Worm (Caenorhabditis elegans) whole organism, L1 larva: ENCODE measurements around the gene gpa-7.

Experiments used
- nhr-19 ChIP-seq: fragments of 200-800 bp; sonication (Bioruptor generic); conservative IDR thresholded peaks from 2 replicates; pipeline ENCODE4 v1.3.6; 2022; ENCODE audit warnings: missing genetic modification characterization, missing compliant biosample characterization
- nhr-28 ChIP-seq: fragments of 150-350 bp; optimal IDR thresholded peaks from 2 replicates; lab custom pipeline; 2014; ENCODE audit warnings: missing biosample characterization, missing genetic modification characterization
- rnt-1 ChIP-seq: sonication (generic microtip); optimal IDR thresholded peaks from 2 replicates; lab custom pipeline; 2016; ENCODE audit warnings: mild to moderate bottlenecking, missing genetic modification characterization, moderate library complexity, missing compliant biosample characterization

DNA sequence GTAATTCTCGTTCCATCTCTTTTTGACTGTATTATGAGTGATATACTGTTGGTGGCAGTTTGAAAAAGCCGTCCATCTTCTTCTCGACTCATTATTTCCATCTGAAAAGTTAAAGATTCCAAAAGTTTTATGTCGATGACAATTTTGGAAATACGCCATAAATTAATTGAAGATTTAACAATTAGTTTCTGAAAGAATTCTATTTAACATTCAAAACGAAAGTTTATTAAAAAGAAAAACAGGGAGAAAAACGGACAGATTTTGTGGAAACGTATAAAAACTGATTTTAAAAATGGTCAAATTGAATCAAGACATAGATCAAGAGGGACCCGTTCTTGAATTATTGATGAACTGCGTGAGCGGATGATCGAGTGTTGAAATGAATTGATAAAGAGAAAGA, 10.0 kb downstream of the gpa-7 start, which contains the start of gene R10H10.7:
- no peak for TF ChIP-seq rnt-1
- TF ChIP-seq nhr-19 (GFP tag; lab: Robert Waterston, UW), result no peak
- TF ChIP-seq nhr-28 (tag; lab: Kevin White, UChicago), result no peak
